Fruit fly (Drosophila melanogaster): Measurements from ENCODE around the gene CG33263.

DNA sequence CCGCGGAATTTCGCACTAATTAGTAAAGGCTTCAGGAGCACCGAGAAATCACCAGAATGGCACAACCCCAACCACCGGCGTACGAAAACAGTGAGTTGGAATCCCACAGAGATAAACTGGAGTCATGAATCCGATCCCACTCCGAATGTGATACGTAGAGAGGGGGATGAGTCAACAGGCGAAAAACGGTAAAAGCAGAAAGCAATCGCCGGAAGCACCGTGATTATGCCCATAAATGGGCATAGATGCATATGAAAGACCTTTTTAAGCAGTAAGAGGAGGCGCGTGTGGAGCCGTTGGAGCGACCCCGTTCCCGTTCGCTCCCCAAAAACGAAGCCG, 11.1 kb downstream of the CG33263 start:
- TF ChIP-seq fd85E (GFP tag; optimal IDR thresholded peaks at IDR 0.05), result no peak
- no peak for TF ChIP-seq Eip75B (GFP tag; optimal IDR thresholded peaks at IDR 0.05)
- no peak for TF ChIP-seq CG8119 (GFP tag; IDR thresholded peaks at IDR 0.05)
- no peak for TF ChIP-seq CG3919 (GFP tag; optimal IDR thresholded peaks at IDR 0.05)
- TF ChIP-seq topi (GFP tag; optimal IDR thresholded peaks at IDR 0.05), result no peak
- TF ChIP-seq CG32006 (GFP tag; optimal IDR thresholded peaks at IDR 0.05), result no peak
- TF ChIP-seq Lpt (GFP tag; optimal IDR thresholded peaks at IDR 0.05), result no peak
- no peak for TF ChIP-seq salr (GFP tag; optimal IDR thresholded peaks at IDR 0.05)

Measured in whole organism, prepupa.